Fruit fly (Drosophila melanogaster) whole organism, pupa: ENCODE measurements around the gene PAPLA1.

Experiments used
- CG10348 ChIP-seq: fragments of 200-800 bp; sonication (Bioruptor generic); IDR thresholded peaks from 2 replicates; pipeline ENCODE4 v1.3.6; 2022; ENCODE audit warnings: missing biosample characterization, missing genetic modification characterization
- CG12605 ChIP-seq: fragments of 200-800 bp; sonication (Bioruptor generic); IDR thresholded peaks from 2 replicates; pipeline ENCODE4 v1.3.6; 2022; ENCODE audit warnings: missing biosample characterization, missing genetic modification characterization
- CG13204 ChIP-seq: fragments of 200-800 bp; sonication (Bioruptor generic); optimal IDR thresholded peaks from 2 replicates; lab custom pipeline; 2018; ENCODE audit warnings: missing biosample characterization, mild to moderate bottlenecking, missing genetic modification characterization, moderate library complexity
- CG14655 ChIP-seq: fragments of 200-800 bp; sonication (Bioruptor generic); optimal IDR thresholded peaks from 3 replicates; lab custom pipeline; 2017; ENCODE audit warnings: mild to moderate bottlenecking, missing biosample characterization, missing genetic modification reagents, missing genetic modification characterization
- CG15710 ChIP-seq: fragments of 200-800 bp; sonication (Bioruptor generic); optimal IDR thresholded peaks from 2 replicates; lab custom pipeline; 2018; ENCODE audit warnings: missing biosample characterization, mild to moderate bottlenecking, missing genetic modification characterization, moderate library complexity
- CG17806 ChIP-seq: fragments of 200-800 bp; sonication (Bioruptor generic); optimal IDR thresholded peaks from 2 replicates; lab custom pipeline; 2018; ENCODE audit warnings: missing biosample characterization, mild to moderate bottlenecking, missing genetic modification characterization, moderate library complexity
- CG32121 ChIP-seq: fragments of 200-800 bp; sonication (Bioruptor generic); IDR thresholded peaks from 2 replicates; pipeline ENCODE4 v1.3.6; 2022; ENCODE audit warnings: missing biosample characterization, missing genetic modification characterization
- CG34367 ChIP-seq: fragments of 200-800 bp; sonication (Bioruptor generic); optimal IDR thresholded peaks from 2 replicates; lab custom pipeline; 2018; ENCODE audit warnings: missing biosample characterization, mild to moderate bottlenecking, missing genetic modification characterization
- CG4496 ChIP-seq: fragments of 200-800 bp; sonication (Bioruptor generic); IDR thresholded peaks from 3 replicates; pipeline ENCODE4 v1.3.6; 2022; ENCODE audit warnings: missing biosample characterization, missing genetic modification characterization
- CG8159 ChIP-seq: fragments of 200-800 bp; sonication (Bioruptor generic); optimal IDR thresholded peaks from 3 replicates; lab custom pipeline; 2018; ENCODE audit warnings: missing biosample characterization, mild to moderate bottlenecking, missing genetic modification characterization, moderate library complexity
- CG8301 ChIP-seq: fragments of 200-800 bp; sonication (Bioruptor generic); optimal IDR thresholded peaks from 2 replicates; lab custom pipeline; 2018; ENCODE audit warnings: missing biosample characterization, mild to moderate bottlenecking, missing genetic modification characterization
- CG9948 ChIP-seq: fragments of 200-800 bp; sonication (Bioruptor generic); optimal IDR thresholded peaks from 2 replicates; lab custom pipeline; 2018; ENCODE audit warnings: missing biosample characterization, mild to moderate bottlenecking, missing genetic modification characterization, moderate library complexity
- D1 ChIP-seq: fragments of 200-800 bp; sonication (Bioruptor generic); optimal IDR thresholded peaks from 2 replicates; lab custom pipeline; 2018; ENCODE audit warnings: missing biosample characterization, mild to moderate bottlenecking, missing genetic modification characterization, moderate library complexity
- EcR ChIP-seq: fragments of 200-800 bp; sonication (Bioruptor generic); optimal IDR thresholded peaks from 3 replicates; lab custom pipeline; 2019; ENCODE audit warnings: missing biosample characterization, missing genetic modification characterization, mild to moderate bottlenecking, moderate library complexity, missing genetic modification reagents
- Ets98B ChIP-seq: fragments of 200-800 bp; sonication (Bioruptor generic); IDR thresholded peaks from 2 replicates; pipeline ENCODE4 v1.3.6; 2022; ENCODE audit warnings: missing biosample characterization, missing genetic modification characterization
- Pif1A ChIP-seq: fragments of 200-800 bp; sonication (Bioruptor generic); optimal IDR thresholded peaks from 3 replicates; lab custom pipeline; 2016; ENCODE audit warnings: missing biosample characterization, missing genetic modification characterization
- Pif1B ChIP-seq: fragments of 200-800 bp; sonication (Bioruptor generic); optimal IDR thresholded peaks from 3 replicates; lab custom pipeline; 2016; ENCODE audit warnings: missing biosample characterization, missing genetic modification characterization
- Snoo ChIP-seq: fragments of 200-800 bp; sonication (Bioruptor generic); optimal IDR thresholded peaks from 3 replicates; lab custom pipeline; 2017; ENCODE audit warnings: missing biosample characterization, mild to moderate bottlenecking, missing genetic modification characterization, inconsistent platforms
- fd96Ca ChIP-seq: fragments of 200-800 bp; sonication (Bioruptor generic); IDR thresholded peaks from 3 replicates; pipeline ENCODE4 v1.3.6; 2022; ENCODE audit warnings: missing biosample characterization, missing genetic modification characterization
- gl ChIP-seq: fragments of 200-800 bp; sonication (Bioruptor generic); optimal IDR thresholded peaks from 2 replicates; lab custom pipeline; 2018; ENCODE audit warnings: missing biosample characterization, mild to moderate bottlenecking, missing genetic modification characterization
- rn ChIP-seq: fragments of 200-800 bp; sonication (Bioruptor generic); IDR thresholded peaks from 2 replicates; pipeline ENCODE4 v1.3.6; 2022; ENCODE audit warnings: missing biosample characterization, missing genetic modification characterization

PAPLA1 gene

DNA sequence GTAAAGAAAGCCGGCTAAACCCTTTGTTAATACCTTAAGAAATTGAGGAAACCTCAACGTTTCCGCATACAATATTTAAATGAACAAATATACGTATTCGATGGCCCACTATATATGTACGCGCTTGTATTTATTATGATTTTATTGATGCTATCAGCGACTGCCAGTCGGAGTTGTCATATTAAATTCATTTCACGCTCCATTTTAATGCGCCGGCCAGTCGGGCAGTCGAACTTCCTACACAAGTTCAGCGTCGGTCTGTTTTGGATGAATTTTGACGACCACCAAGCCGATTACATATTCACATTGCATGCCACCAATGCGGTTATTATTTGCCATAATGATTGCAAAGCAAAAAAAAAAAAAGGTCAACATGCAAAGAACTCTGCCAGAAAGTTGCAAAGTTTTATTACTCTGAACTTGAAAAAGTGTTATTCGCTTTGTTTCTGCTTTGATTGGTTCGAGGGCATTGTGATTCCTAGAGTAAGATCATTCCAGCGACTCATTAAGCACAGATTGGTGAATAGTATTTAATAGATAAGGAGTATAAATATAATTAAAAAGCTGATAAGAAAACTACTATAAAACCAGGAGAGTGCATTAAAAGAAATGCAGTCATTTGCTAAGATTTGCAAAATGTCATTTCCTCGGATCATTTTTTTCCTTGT is 12.3 kb downstream of the PAPLA1 start, which contains the start of gene CG31606:
Gene CG31606 (plus strand): TSS at position 618 of the 668 bp plus-strand sequence.
- TF ChIP-seq CG15710 (no peak), Ets98B (GFP tag; lab: Robert Waterston, UW) (no peak), Snoo (no peak), CG14655 (GFP tag; lab: Kevin White, UChicago) (peak; percentile 42), CG12605 (GFP tag; lab: Robert Waterston, UW) (no peak), CG8301 (tag; lab: Kevin White, UChicago) (peak; percentile 26), EcR (GFP tag; lab: Kevin White, UChicago) (peak; percentile 50)
- TF ChIP-seq, all 21 proteins: peak for 3

DNA sequence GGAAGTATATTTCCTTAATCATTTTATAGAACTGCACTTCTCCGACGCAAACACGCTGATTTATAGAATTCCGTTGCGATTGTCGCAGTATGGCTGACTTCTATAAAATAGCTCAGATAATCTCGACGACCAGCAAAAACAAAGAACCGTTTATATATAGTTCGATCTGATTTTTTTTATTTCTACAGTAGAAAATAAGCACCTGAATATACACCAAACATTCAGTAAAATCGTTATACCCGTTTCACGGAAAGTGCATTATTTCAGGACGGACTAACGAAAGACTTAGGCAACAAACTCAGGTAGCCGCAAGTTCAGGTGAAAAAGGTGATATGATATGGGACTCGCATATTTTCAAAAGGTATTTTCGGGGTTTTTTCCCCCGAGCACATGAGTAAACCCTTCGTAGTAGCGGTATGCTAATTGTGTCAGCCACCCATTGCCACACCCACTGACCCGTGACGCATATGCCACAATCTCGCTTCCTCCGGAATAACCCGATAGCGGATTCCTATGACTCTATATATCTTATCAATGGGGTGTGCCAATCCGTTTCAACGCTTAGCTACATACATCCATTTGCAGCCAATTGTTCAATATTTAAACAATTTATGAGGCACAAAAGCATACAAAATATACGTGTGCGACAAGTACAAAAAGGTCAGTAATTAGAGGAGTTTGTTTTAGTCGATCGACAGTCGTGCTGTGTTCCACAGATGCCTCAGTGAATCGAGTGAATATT is 14.2 kb downstream of the PAPLA1 start, which contains the start of the genes CG42763 and CG43394:
Gene CG42763 (minus strand): TSS at position 41 of the 742 bp plus-strand sequence.
Gene CG43394 (plus strand): TSS at position 692 of the 742 bp plus-strand sequence.
- TF ChIP-seq CG8159 (tag; lab: Kevin White, UChicago), result no peak
- TF ChIP-seq D1 (tag; lab: Kevin White, UChicago), result no peak
- no peak for TF ChIP-seq Pif1B (GFP tag; lab: Kevin White, UChicago)
- no peak for TF ChIP-seq gl
- no peak for TF ChIP-seq CG15710
- no peak for TF ChIP-seq CG17806 (tag; lab: Kevin White, UChicago)
- TF ChIP-seq CG12605 (GFP tag; lab: Robert Waterston, UW), result no peak
- TF ChIP-seq EcR (GFP tag; lab: Kevin White, UChicago), result no peak
- TF ChIP-seq CG9948 (tag; lab: Kevin White, UChicago), result no peak
- no peak for TF ChIP-seq CG14655 (GFP tag; lab: Kevin White, UChicago)
- TF ChIP-seq CG8301 (tag; lab: Kevin White, UChicago), result no peak
- TF ChIP-seq rn (GFP tag; lab: Robert Waterston, UW), result no peak
- TF ChIP-seq Pif1A (GFP tag; lab: Kevin White, UChicago), result no peak
- TF ChIP-seq CG32121, result no peak
- TF ChIP-seq CG34367 (tag; lab: Kevin White, UChicago), result no peak
- TF ChIP-seq fd96Ca (GFP tag; lab: Robert Waterston, UW), result no peak
- no peak for TF ChIP-seq Ets98B (GFP tag; lab: Robert Waterston, UW)
- no peak for TF ChIP-seq CG4496 (GFP tag; lab: Robert Waterston, UW)
- no peak for TF ChIP-seq CG10348 (GFP tag; lab: Robert Waterston, UW)

DNA sequence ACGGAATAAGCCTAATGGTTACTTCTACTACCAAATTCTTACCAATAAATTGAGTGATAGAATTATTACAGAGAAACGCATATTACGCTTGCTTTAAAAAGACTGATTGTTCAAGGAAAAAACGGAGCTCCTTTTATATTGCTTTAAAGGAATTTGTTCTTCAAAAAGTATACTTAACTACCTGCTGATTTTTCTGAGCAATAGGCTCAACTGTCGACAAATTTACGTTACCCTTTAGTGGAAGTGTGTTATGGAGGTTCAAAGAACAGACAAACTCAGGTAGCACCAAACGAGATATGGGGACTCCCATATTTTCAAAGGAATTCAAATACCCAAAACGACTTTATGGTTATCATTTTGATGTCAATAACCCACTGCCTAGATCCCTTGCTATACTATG is 15.5 kb downstream of the PAPLA1 start, which contains the start of gene CG42762:
Gene CG42762 (minus strand): TSS at position 101 of the 400 bp plus-strand sequence.
- TF ChIP-seq EcR (GFP tag; lab: Kevin White, UChicago) (no peak), CG13204 (GFP tag; lab: Kevin White, UChicago) (no peak), Ets98B (GFP tag; lab: Robert Waterston, UW) (no peak), rn (GFP tag; lab: Robert Waterston, UW) (no peak), fd96Ca (GFP tag; lab: Robert Waterston, UW) (no peak), CG12605 (GFP tag; lab: Robert Waterston, UW) (no peak), CG8159 (tag; lab: Kevin White, UChicago) (no peak), D1 (tag; lab: Kevin White, UChicago) (no peak), CG10348 (GFP tag; lab: Robert Waterston, UW) (no peak), gl (no peak), Pif1B (GFP tag; lab: Kevin White, UChicago) (no peak), CG14655 (GFP tag; lab: Kevin White, UChicago) (no peak), Snoo (no peak), CG8301 (tag; lab: Kevin White, UChicago) (no peak)

DNA sequence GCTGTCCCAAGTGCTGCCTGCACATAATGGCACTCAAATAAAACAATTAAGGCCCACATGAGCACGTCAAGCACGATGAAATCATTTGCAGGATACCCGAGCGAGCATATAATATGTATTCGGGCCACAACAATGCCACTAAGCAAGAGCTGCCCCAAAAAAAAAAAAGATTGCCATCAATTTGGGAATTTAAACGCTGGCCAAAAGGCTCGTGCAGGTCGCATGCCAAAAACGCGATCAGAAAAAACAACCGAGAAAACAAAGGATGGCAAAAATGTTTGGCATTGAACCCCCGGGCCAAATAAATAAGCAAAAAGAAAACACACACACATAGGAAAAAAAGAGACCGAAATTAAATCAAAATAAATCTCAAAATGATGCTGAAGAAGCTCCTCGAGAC is 16.7 kb downstream of the PAPLA1 start:
- no peak for TF ChIP-seq CG12605 (GFP tag; lab: Robert Waterston, UW)
- no peak for TF ChIP-seq CG13204 (GFP tag; lab: Kevin White, UChicago)
- TF ChIP-seq CG9948 (tag; lab: Kevin White, UChicago), result no peak
- no peak for TF ChIP-seq CG4496 (GFP tag; lab: Robert Waterston, UW)
- TF ChIP-seq CG17806 (tag; lab: Kevin White, UChicago), result no peak
- no peak for TF ChIP-seq Ets98B (GFP tag; lab: Robert Waterston, UW)
- no peak for TF ChIP-seq CG15710
- TF ChIP-seq EcR (GFP tag; lab: Kevin White, UChicago), result no peak
- TF ChIP-seq D1 (tag; lab: Kevin White, UChicago), result no peak
- no peak for TF ChIP-seq Pif1B (GFP tag; lab: Kevin White, UChicago)

DNA sequence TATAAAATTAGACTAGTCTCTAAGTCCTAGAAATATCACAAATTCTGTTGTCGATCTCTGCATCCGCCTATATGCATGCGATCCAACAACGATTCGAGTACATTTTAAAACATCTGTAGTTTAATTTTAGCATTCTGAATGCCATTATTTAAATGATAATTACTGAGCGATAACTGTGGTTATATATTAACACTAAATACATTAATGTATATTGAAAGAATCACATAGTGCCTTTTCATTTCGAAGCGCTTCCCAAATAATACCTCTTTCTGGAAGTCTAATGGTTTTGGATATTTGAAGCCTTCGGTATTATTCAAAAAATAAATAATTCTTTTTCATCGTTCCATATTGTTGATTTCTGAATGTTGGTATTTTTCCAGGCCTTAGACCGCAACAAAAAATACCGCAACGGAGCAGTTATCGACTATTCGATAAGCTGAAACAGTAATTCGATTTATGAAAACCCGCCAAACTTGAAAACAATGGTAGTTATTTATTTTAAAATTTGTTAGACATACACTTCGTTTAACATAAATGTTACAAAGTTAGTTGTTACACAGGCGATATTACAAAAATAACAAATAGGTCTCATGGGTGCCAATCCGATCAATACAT is 25.6 kb downstream of the PAPLA1 start:
- no peak for TF ChIP-seq Pif1B (GFP tag; lab: Kevin White, UChicago)
- TF ChIP-seq Pif1A (GFP tag; lab: Kevin White, UChicago), result no peak
- TF ChIP-seq D1 (tag; lab: Kevin White, UChicago), result no peak
- no peak for TF ChIP-seq CG8301 (tag; lab: Kevin White, UChicago)
- no peak for TF ChIP-seq CG10348 (GFP tag; lab: Robert Waterston, UW)
- TF ChIP-seq CG32121, result no peak
- no peak for TF ChIP-seq gl
